Fruit fly (Drosophila melanogaster) whole organism, embryonic: ENCODE results near the gene CG7943.
A peak's percentile ranks its signal among the peaks of the same experiment; 100 is the strongest.

Experiments
- Asciz ChIP-seq: fragments of 200-800 bp; sonication (Bioruptor generic); optimal IDR thresholded peaks from 2 replicates; lab custom pipeline; 2017; ENCODE audit warnings: missing biosample characterization, mild to moderate bottlenecking, missing genetic modification characterization, missing genetic modification reagents
- Atf-2 ChIP-seq: fragments of 200-800 bp; sonication (Bioruptor generic); optimal IDR thresholded peaks from 2 replicates; lab custom pipeline; 2016; ENCODE audit warnings: missing biosample characterization, missing genetic modification characterization
- BtbVII ChIP-seq: fragments of 200-800 bp; sonication (Bioruptor generic); optimal IDR thresholded peaks from 3 replicates; lab custom pipeline; 2017; ENCODE audit warnings: missing biosample characterization, mild to moderate bottlenecking, missing genetic modification characterization
- C15 ChIP-seq: fragments of 200-800 bp; sonication (Bioruptor generic); IDR thresholded peaks from 3 replicates; pipeline ENCODE4 v1.3.6; 2022; ENCODE audit warnings: missing biosample characterization, missing genetic modification characterization
- CG10543 ChIP-seq: fragments of 200-800 bp; sonication (Bioruptor generic); optimal IDR thresholded peaks from 3 replicates; lab custom pipeline; 2017; ENCODE audit warnings: missing biosample characterization, mild to moderate bottlenecking, missing genetic modification characterization, moderate library complexity
- CG12769 ChIP-seq: fragments of 200-800 bp; sonication (Bioruptor generic); optimal IDR thresholded peaks from 2 replicates; lab custom pipeline; 2019; ENCODE audit warnings: missing biosample characterization, mild to moderate bottlenecking, missing genetic modification characterization, moderate library complexity
- CG13287 ChIP-seq: fragments of 200-800 bp; sonication (Bioruptor generic); IDR thresholded peaks from 2 replicates; pipeline ENCODE4 v1.3.6; 2022; ENCODE audit warnings: missing biosample characterization, missing genetic modification characterization; ENCODE audit not compliant: partially characterized antibody
- CG15011 ChIP-seq: fragments of 200-800 bp; sonication (Bioruptor generic); optimal IDR thresholded peaks from 3 replicates; lab custom pipeline; 2018; ENCODE audit warnings: missing biosample characterization, mild to moderate bottlenecking, missing genetic modification characterization
- CG16779 ChIP-seq: fragments of 200-800 bp; sonication (Bioruptor generic); IDR thresholded peaks from 2 replicates; pipeline ENCODE4 v1.3.6; 2022; ENCODE audit warnings: missing biosample characterization, missing genetic modification characterization
- CG2129 ChIP-seq: fragments of 200-800 bp; sonication (Bioruptor generic); IDR thresholded peaks from 2 replicates; pipeline ENCODE4 v1.3.6; 2022; ENCODE audit warnings: missing biosample characterization, missing genetic modification characterization; ENCODE audit not compliant: partially characterized antibody
- CG30431 ChIP-seq: fragments of 200-800 bp; sonication (Bioruptor generic); optimal IDR thresholded peaks from 2 replicates; lab custom pipeline; 2017; ENCODE audit warnings: missing biosample characterization, missing genetic modification characterization
- CG32532 ChIP-seq: fragments of 200-800 bp; sonication (Bioruptor generic); IDR thresholded peaks from 2 replicates; pipeline ENCODE4 v1.3.6; 2022; ENCODE audit warnings: missing biosample characterization, missing genetic modification characterization
- CG34376 ChIP-seq: fragments of 200-800 bp; sonication (Bioruptor generic); optimal IDR thresholded peaks from 2 replicates; lab custom pipeline; 2018; ENCODE audit warnings: missing biosample characterization, mild to moderate bottlenecking, missing genetic modification characterization
- CG34422 ChIP-seq: fragments of 200-800 bp; sonication (Bioruptor generic); IDR thresholded peaks from 3 replicates; pipeline ENCODE4 v1.3.6; 2022; ENCODE audit warnings: missing biosample characterization, missing genetic modification characterization
- CG5180 ChIP-seq: fragments of 200-800 bp; sonication (Bioruptor generic); optimal IDR thresholded peaks from 3 replicates; lab custom pipeline; 2017; ENCODE audit warnings: missing biosample characterization, missing genetic modification characterization, mild to moderate bottlenecking, moderate library complexity, missing genetic modification reagents
- CG5953 ChIP-seq: fragments of 200-800 bp; sonication (Bioruptor generic); IDR thresholded peaks from 2 replicates; pipeline ENCODE4 v1.3.6; 2022; ENCODE audit warnings: missing biosample characterization, missing genetic modification characterization
- CG6813 ChIP-seq: fragments of 200-800 bp; sonication (Bioruptor generic); optimal IDR thresholded peaks from 2 replicates; lab custom pipeline; 2017; ENCODE audit warnings: missing biosample characterization, missing genetic modification characterization, mild to moderate bottlenecking, moderate library complexity, missing genetic modification reagents
- CG8290 ChIP-seq, 3 experiments: fragments of 200-800 bp; sonication (Bioruptor generic); optimal IDR thresholded peaks; 2 replicates each; lab custom pipeline; 2016 to 2019; ENCODE audit warnings: missing biosample characterization in 3 of 3, missing genetic modification characterization in 3 of 3, mild to moderate bottlenecking in 2 of 3, moderate library complexity in 1 of 3
- Chrac-16 ChIP-seq: fragments of 200-800 bp; sonication (Bioruptor generic); optimal IDR thresholded peaks from 3 replicates; lab custom pipeline; 2016; ENCODE audit warnings: missing biosample characterization, missing genetic modification characterization
- CrebB ChIP-seq: fragments of 200-800 bp; sonication (Bioruptor generic); optimal IDR thresholded peaks from 3 replicates; lab custom pipeline; 2018; ENCODE audit warnings: missing biosample characterization, mild to moderate bottlenecking, missing genetic modification characterization
- D19A ChIP-seq: fragments of 200-800 bp; optimal IDR thresholded peaks from 3 replicates; lab custom pipeline; 2019; ENCODE audit warnings: missing biosample characterization, mild to moderate bottlenecking, missing genetic modification characterization, moderate library complexity
- Dek ChIP-seq: fragments of 200-800 bp; sonication (Bioruptor generic); optimal IDR thresholded peaks from 3 replicates; lab custom pipeline; 2019; ENCODE audit warnings: missing biosample characterization, mild to moderate bottlenecking, missing genetic modification characterization, moderate library complexity
- Eip74EF ChIP-seq, 2 experiments: fragments of 200-800 bp in 1 of 2; fragments of >200 bp in 1 of 2; sonication (Bioruptor generic) in 1 of 2; optimal IDR thresholded peaks; 2 replicates each; lab custom pipeline; 2017 to 2019; ENCODE audit warnings: missing biosample characterization in 2 of 2, missing genetic modification characterization in 2 of 2, mild to moderate bottlenecking in 1 of 2, moderate library complexity in 1 of 2
- Gug ChIP-seq: fragments of 200-800 bp; sonication (Bioruptor generic); IDR thresholded peaks from 4 replicates; pipeline ENCODE4 v1.3.6; 2022; ENCODE audit warnings: missing biosample characterization, missing genetic modification characterization
- Hmr ChIP-seq: fragments of 200-800 bp; sonication (Bioruptor generic); optimal IDR thresholded peaks from 3 replicates; lab custom pipeline; 2017; ENCODE audit warnings: mild to moderate bottlenecking, missing biosample characterization, missing genetic modification reagents, missing genetic modification characterization
- Hr3 ChIP-seq: fragments of 200-800 bp; sonication (Bioruptor generic); optimal IDR thresholded peaks from 3 replicates; lab custom pipeline; 2016; ENCODE audit warnings: missing biosample characterization, missing genetic modification characterization
- Lpt ChIP-seq: fragments of >200 bp; optimal IDR thresholded peaks from 2 replicates; lab custom pipeline; 2018; ENCODE audit warnings: missing biosample characterization, missing genetic modification characterization
- Med ChIP-seq: fragments of 200-800 bp; sonication (Bioruptor generic); peaks from one replicate; lab custom pipeline; 2016; ENCODE audit warnings: missing biosample characterization, missing genetic modification characterization, mild to moderate bottlenecking, inconsistent platforms, moderate library complexity
- Nf-YC ChIP-seq: fragments of 200-800 bp; optimal IDR thresholded peaks from 3 replicates; lab custom pipeline; 2019; ENCODE audit warnings: missing biosample characterization, mild to moderate bottlenecking, missing genetic modification characterization, moderate library complexity
- Oaz ChIP-seq: fragments of 200-800 bp; sonication (Bioruptor generic); IDR thresholded peaks from 2 replicates; pipeline ENCODE4 v1.3.6; 2022; ENCODE audit warnings: missing biosample characterization, missing genetic modification characterization
- Oli ChIP-seq: fragments of 200-800 bp; sonication (Bioruptor generic); optimal IDR thresholded peaks from 2 replicates; lab custom pipeline; 2018; ENCODE audit warnings: missing biosample characterization, mild to moderate bottlenecking, missing genetic modification characterization, moderate library complexity
- Trl ChIP-seq, 3 experiments: fragments of >200 bp in 2 of 3; fragments of 200-800 bp in 1 of 3; sonication (Bioruptor generic) in 1 of 3; optimal IDR thresholded peaks; 2 replicates in 1 of 3; 3 replicates in 2 of 3; lab custom pipeline; 2016 to 2017; ENCODE audit warnings: missing biosample characterization in 1 of 3, missing genetic modification characterization in 1 of 3
- aop ChIP-seq: fragments of 200-800 bp; sonication (Bioruptor generic); IDR thresholded peaks from 2 replicates; pipeline ENCODE4 v1.3.6; 2022; ENCODE audit warnings: missing biosample characterization, missing genetic modification characterization
- bbx ChIP-seq: fragments of 200-800 bp; sonication (Bioruptor generic); IDR thresholded peaks from 2 replicates; pipeline ENCODE4 v1.3.6; 2022; ENCODE audit warnings: missing biosample characterization, missing genetic modification characterization; ENCODE audit not compliant: partially characterized antibody
- caup ChIP-seq: fragments of 200-800 bp; sonication (Bioruptor generic); optimal IDR thresholded peaks from 3 replicates; lab custom pipeline; 2017; ENCODE audit warnings: missing biosample characterization, mild to moderate bottlenecking, missing genetic modification characterization, moderate library complexity; ENCODE audit not compliant: severe bottlenecking
- cwo ChIP-seq: fragments of 200-800 bp; sonication (Bioruptor generic); optimal IDR thresholded peaks from 3 replicates; lab custom pipeline; 2017; ENCODE audit warnings: missing biosample characterization, missing genetic modification characterization, mild to moderate bottlenecking, moderate library complexity, missing genetic modification reagents
- dati ChIP-seq: fragments of 200-800 bp; sonication (Bioruptor generic); IDR thresholded peaks from 2 replicates; pipeline ENCODE4 v1.3.6; 2022; ENCODE audit warnings: missing biosample characterization, missing genetic modification characterization
- exex ChIP-seq: fragments of 200-800 bp; sonication (Bioruptor generic); optimal IDR thresholded peaks from 4 replicates; lab custom pipeline; 2018; ENCODE audit warnings: missing biosample characterization, mild to moderate bottlenecking, missing genetic modification characterization, moderate library complexity
- gcm ChIP-seq: fragments of 200-800 bp; sonication (Bioruptor generic); optimal IDR thresholded peaks from 2 replicates; lab custom pipeline; 2019; ENCODE audit warnings: missing biosample characterization, mild to moderate bottlenecking, missing genetic modification characterization, moderate library complexity
- grn ChIP-seq: fragments of 200-800 bp; sonication (Bioruptor generic); optimal IDR thresholded peaks from 3 replicates; lab custom pipeline; 2017; ENCODE audit warnings: missing biosample characterization, missing genetic modification characterization
- kay ChIP-seq: fragments of 200-800 bp; sonication (Bioruptor generic); optimal IDR thresholded peaks from 2 replicates; lab custom pipeline; 2016; ENCODE audit warnings: missing biosample characterization, missing genetic modification characterization
- ken ChIP-seq: fragments of 200-800 bp; sonication (Bioruptor generic); IDR thresholded peaks from 3 replicates; pipeline ENCODE4 v1.3.6; 2022; ENCODE audit warnings: missing biosample characterization, missing genetic modification characterization
- lov ChIP-seq, 2 experiments: fragments of 200-800 bp in 1 of 2; fragments of >200 bp in 1 of 2; sonication (Bioruptor generic) in 1 of 2; IDR thresholded peaks in 1 of 2; optimal IDR thresholded peaks in 1 of 2; 2 replicates in 1 of 2; 3 replicates in 1 of 2; pipeline versions ENCODE4 v1.3.6 to Lab custom; 2017 to 2022; ENCODE audit warnings: missing biosample characterization in 1 of 2, missing genetic modification characterization in 1 of 2
- pzg ChIP-seq: fragments of 200-800 bp; sonication (Bioruptor generic); optimal IDR thresholded peaks from 3 replicates; lab custom pipeline; 2018; ENCODE audit warnings: missing biosample characterization, mild to moderate bottlenecking, missing genetic modification characterization, moderate library complexity
- sens ChIP-seq: fragments of 200-800 bp; sonication (Bioruptor generic); peaks from one replicate; lab custom pipeline; 2016; ENCODE audit warnings: missing biosample characterization, missing genetic modification characterization
- sens-2 ChIP-seq: fragments of 200-800 bp; sonication (Bioruptor generic); IDR thresholded peaks from 2 replicates; pipeline ENCODE4 v1.3.6; 2022; ENCODE audit warnings: missing biosample characterization, missing genetic modification characterization

The CG7943 gene

DNA sequence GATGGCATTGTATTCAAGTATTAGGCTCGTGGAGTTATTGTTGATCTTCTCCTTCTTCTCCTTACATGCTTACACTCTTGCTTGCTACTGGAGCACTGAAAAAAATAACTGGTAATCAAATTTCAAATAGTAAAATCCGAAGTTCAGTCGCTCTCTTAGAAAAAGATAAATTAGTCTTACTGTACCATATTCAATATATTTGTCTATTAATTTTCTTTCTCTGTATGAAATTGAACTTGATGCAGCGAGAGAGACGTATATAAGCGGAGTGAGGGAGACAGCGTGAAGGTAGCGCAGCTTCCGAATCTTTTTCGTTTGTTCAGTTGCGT is 14.8 kb downstream of the CG7943 start (continued):
- TF ChIP-seq Nf-YC (tag; lab: Kevin White, UChicago) (peak; percentile 67), Atf-2 (peak; percentile 54), kay (GFP tag; lab: Kevin White, UChicago) (peak; percentile 32), ken (GFP tag; lab: Robert Waterston, UW) (peak; percentile 93), CG13287 (GFP tag; lab: Robert Waterston, UW) (no peak)

DNA sequence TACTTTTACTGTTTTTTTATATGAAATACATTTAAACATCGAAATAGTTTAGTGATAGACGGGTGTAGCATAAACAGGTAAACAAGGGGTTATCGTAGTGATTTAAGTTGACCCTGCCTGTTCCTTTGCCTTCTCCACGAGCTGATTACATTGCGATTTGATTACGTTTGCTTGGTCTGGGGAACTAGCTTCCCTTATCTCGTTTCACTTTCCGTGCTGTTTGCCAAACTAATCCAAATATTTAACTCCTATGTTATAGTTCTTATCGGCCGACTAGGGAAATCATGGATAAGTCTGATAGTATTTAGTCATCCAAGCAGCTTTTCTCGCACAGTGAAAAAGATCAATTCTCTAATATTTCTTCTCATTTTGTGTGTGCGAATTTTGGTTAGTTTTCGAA is 15.7 kb downstream of the CG7943 start:
- TF ChIP-seq Eip74EF (GFP tag; optimal IDR thresholded peaks at IDR 0.05; lab: Kevin White, UChicago) = peak in 1 of 2 experiments; percentile 4
- TF ChIP-seq CG5180 (GFP tag; lab: Kevin White, UChicago) = peak; percentile 28
- peak; percentile 24 for TF ChIP-seq CG34376 (GFP tag; lab: Kevin White, UChicago)
- TF ChIP-seq CG10543 (GFP tag; lab: Kevin White, UChicago) = no peak
- no peak for TF ChIP-seq CG15011 (GFP tag; lab: Kevin White, UChicago)
- TF ChIP-seq CG6813 (GFP tag; lab: Kevin White, UChicago) = peak; percentile 50
- TF ChIP-seq Med (GFP tag; lab: Kevin White, UChicago) = peak; percentile 73
- TF ChIP-seq sens-2 (GFP tag; lab: Robert Waterston, UW) = 0 out of 2 replicates have a peak, but pooled peaks have one; percentile 31
- TF ChIP-seq pzg = no peak
- TF ChIP-seq sens (GFP tag; lab: Kevin White, UChicago) = peak; percentile 16

DNA sequence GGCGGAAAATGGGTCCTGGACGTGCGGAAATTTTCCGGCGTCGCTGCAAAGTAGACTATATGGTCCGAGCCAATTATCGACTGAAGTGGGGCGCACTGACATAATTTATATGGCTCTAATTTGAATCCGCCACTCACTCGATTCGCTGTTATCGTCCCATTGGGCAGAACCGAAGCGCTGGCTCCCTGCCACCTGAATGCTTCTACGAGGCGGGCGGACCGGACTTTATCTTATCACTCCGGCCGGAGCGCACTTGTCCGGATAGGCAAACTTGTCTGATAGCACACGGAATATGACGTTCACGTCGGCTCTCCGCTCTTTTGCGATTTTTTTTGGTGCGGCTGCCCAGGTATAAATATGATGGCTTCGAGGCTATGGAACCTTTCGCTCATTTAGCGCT is 16.3 kb downstream of the CG7943 start:
- TF ChIP-seq exex (tag; lab: Kevin White, UChicago) (peak; percentile 95), grn (GFP tag; lab: Kevin White, UChicago) (peak; percentile 31), C15 (GFP tag; lab: Robert Waterston, UW) (no peak), Oli (no peak), CG2129 (GFP tag; lab: Robert Waterston, UW) (no peak), CG16779 (GFP tag; lab: Robert Waterston, UW) (no peak), D19A (tag; lab: Kevin White, UChicago) (no peak), gcm (no peak), sens (GFP tag; lab: Kevin White, UChicago) (no peak), aop (GFP tag; lab: Robert Waterston, UW) (no peak), Trl (optimal IDR thresholded peaks at IDR 0.05; lab: Kevin White, UChicago) (peak in 1 of 2 experiments; percentile 24), Trl (GFP tag; optimal IDR thresholded peaks at IDR 0.05; lab: Kevin White, UChicago) (no peak), caup (GFP tag; lab: Kevin White, UChicago) (peak; percentile 1), Hr3 (no peak), CG8290 (GFP tag; optimal IDR thresholded peaks at IDR 0.05; lab: Kevin White, UChicago) (no peak), CG8290 (tag; optimal IDR thresholded peaks at IDR 0.05; lab: Kevin White, UChicago) (peak in 1 of 2 experiments; percentile 22), lov (optimal IDR thresholded peaks at IDR 0.05; lab: Kevin White, UChicago) (no peak), lov (GFP tag; IDR thresholded peaks at IDR 0.05; lab: Robert Waterston, UW) (no peak), CrebB (tag; lab: Kevin White, UChicago) (no peak), CG30431 (no peak), Gug (no peak), Dek (tag; lab: Kevin White, UChicago) (no peak), cwo (no peak), bbx (GFP tag; lab: Robert Waterston, UW) (no peak), Hmr (no peak), CG5953 (peak; percentile 10; the same call in 1 of the 2 replicates), Lpt (GFP tag; lab: Kevin White, UChicago) (no peak), Asciz (GFP tag; lab: Kevin White, UChicago) (no peak), CG34422 (GFP tag; lab: Robert Waterston, UW) (no peak), Chrac-16 (GFP tag; lab: Kevin White, UChicago) (no peak), dati (no peak), CG12769 (tag; lab: Kevin White, UChicago) (no peak), Oaz (GFP tag; lab: Robert Waterston, UW) (no peak), BtbVII (peak; percentile 18), CG32532 (GFP tag; lab: Robert Waterston, UW) (peak; percentile 23; the same call in 1 of the 2 replicates)
